Worm (Caenorhabditis elegans): ENCODE data around the gene ZK105.5.
A peak's percentile ranks its signal among the peaks of the same experiment; 100 is the strongest.

ZK105.5 gene

ce11 chrV:7742485-7742959 is 25.0 kb upstream of the ZK105.5 start, which contains the start of gene fbxl-5:
Gene fbxl-5 (plus strand): TSS chrV:7742909.
- TF ChIP-seq ama-1 (optimal IDR thresholded peaks at IDR 0.05) (no peak), rnt-1 (tag; optimal IDR thresholded peaks at IDR 0.05) (no peak), alr-1 (tag; optimal IDR thresholded peaks at IDR 0.05; ENCODE audit: borderline replicate concordance) (no peak), snu-23 (GFP tag; optimal IDR thresholded peaks at IDR 0.05) (no peak), swsn-7 (tag; optimal IDR thresholded peaks at IDR 0.05) (no peak), nhr-19 (GFP tag; conservative IDR thresholded peaks at IDR 0.05) (no peak), egl-27 (tag; optimal IDR thresholded peaks at IDR 0.05) (no peak), vab-15 (tag; optimal IDR thresholded peaks at IDR 0.05) (no peak), fos-1 (tag; optimal IDR thresholded peaks at IDR 0.05) (no peak), sox-4 (tag; optimal IDR thresholded peaks at IDR 0.05) (no peak), unc-86 (tag; optimal IDR thresholded peaks at IDR 0.05) (no peak), efl-3 (GFP tag; optimal IDR thresholded peaks at IDR 0.05) (no peak), xbp-1 (tag; optimal IDR thresholded peaks at IDR 0.05) (no peak), sptf-1 (tag; optimal IDR thresholded peaks at IDR 0.05) (no peak)

DNA sequence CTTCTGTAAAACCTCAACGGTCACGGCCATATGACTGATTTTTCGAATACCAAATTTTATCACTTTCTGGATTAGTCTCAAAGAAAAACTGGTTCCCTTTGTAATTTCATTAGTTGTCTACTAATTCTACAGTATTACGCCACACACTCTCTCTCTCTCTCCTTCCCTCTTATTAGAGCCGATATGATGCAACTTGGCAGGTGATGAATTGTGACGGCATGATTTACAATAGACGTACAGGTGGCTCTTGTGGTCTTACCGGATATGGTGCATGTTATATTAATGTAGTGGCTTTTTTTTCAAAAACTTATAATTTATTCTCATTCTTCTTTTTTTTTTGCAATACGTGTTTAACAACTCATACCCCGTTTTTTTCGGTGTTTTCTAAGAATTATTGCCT is 24.4 kb upstream of the ZK105.5 start:
- TF ChIP-seq C16A3.4 (tag; optimal IDR thresholded peaks at IDR 0.05) (no peak), zag-1 (tag; optimal IDR thresholded peaks at IDR 0.05) (no peak), nhr-85 (tag) (no peak), lin-15B (tag; optimal IDR thresholded peaks at IDR 0.05) (no peak), blmp-1 (tag; optimal IDR thresholded peaks at IDR 0.05) (peak; percentile 2)

- TF ChIP-seq nhr-85 (tag) (peak; percentile 47), egl-13 (tag; optimal IDR thresholded peaks at IDR 0.05) (no peak), blmp-1 (tag; optimal IDR thresholded peaks at IDR 0.05) (peak; percentile 28), nhr-11 (tag; optimal IDR thresholded peaks at IDR 0.05) (no peak)
Observed at ce11 chrV:7739949-7740348, 22.4 kb upstream of the ZK105.5 start.

- TF ChIP-seq lin-35 (GFP tag; optimal IDR thresholded peaks at IDR 0.05) = no peak
- TF ChIP-seq nhr-28 (tag; optimal IDR thresholded peaks at IDR 0.05) = no peak
- TF ChIP-seq ztf-11 (tag; optimal IDR thresholded peaks at IDR 0.05) = no peak
- no peak for TF ChIP-seq snpc-4 (tag; optimal IDR thresholded peaks at IDR 0.05)
- no peak for TF ChIP-seq nhr-20 (tag; optimal IDR thresholded peaks at IDR 0.05)
- TF ChIP-seq mef-2 (tag; optimal IDR thresholded peaks at IDR 0.05) = no peak
- TF ChIP-seq nhr-12 (tag; optimal IDR thresholded peaks at IDR 0.05) = no peak
- TF ChIP-seq aha-1 (tag; optimal IDR thresholded peaks at IDR 0.05) = no peak
- TF ChIP-seq isw-1 (GFP tag; IDR thresholded peaks at IDR 0.05) = no peak
- TF ChIP-seq grh-1 (GFP tag; IDR thresholded peaks at IDR 0.05) = no peak
- no peak for TF ChIP-seq fkh-4 (tag; optimal IDR thresholded peaks at IDR 0.05; ENCODE audit: borderline replicate concordance)
- TF ChIP-seq lin-13 (GFP tag; optimal IDR thresholded peaks at IDR 0.05) = no peak
- no peak for TF ChIP-seq ceh-90 (tag; optimal IDR thresholded peaks at IDR 0.05)
- TF ChIP-seq lsy-2 (tag; optimal IDR thresholded peaks at IDR 0.05) = no peak
- TF ChIP-seq fkh-8 (tag; optimal IDR thresholded peaks at IDR 0.05) = no peak
- no peak for TF ChIP-seq ama-1 (optimal IDR thresholded peaks at IDR 0.05)
- no peak for TF ChIP-seq nhr-237 (tag; optimal IDR thresholded peaks at IDR 0.05)
- no peak for TF ChIP-seq ceh-63 (GFP tag; optimal IDR thresholded peaks at IDR 0.05)
Observed at ce11 chrV:7737710-7738109, 20.2 kb upstream of the ZK105.5 start, which contains the start of gene srr-9. Gene srr-9 (plus strand): TSS chrV:7738010.

DNA sequence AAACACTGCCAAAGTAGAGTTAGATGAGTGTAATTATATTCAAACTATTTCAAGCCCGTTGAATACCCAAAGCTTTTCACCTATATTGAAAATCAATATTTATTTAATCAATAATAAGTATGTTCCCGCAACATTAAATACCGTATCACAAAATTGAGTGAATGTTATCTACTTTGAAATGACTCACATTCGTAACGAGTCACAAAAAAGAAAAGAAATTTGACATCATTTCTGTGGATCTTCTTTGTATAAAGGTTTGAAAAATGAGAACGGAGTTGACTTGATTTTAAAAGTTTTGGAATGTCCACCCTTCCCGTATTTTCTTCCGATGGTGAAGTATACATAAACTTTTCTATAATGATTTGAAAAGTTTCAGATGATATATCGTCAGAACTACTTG is 17.8 kb upstream of the ZK105.5 start, which contains the start of gene srr-10:
TSS of gene srr-10 (plus strand) at position 301 of the 400 bp plus-strand sequence.
- TF ChIP-seq efl-1 (optimal IDR thresholded peaks at IDR 0.05) (no peak), efl-1 (GFP tag; optimal IDR thresholded peaks at IDR 0.05 in 1 of 2) (peak in 1 of 2 experiments; percentile 34), fos-1 (tag; optimal IDR thresholded peaks at IDR 0.05) (no peak)
